Worm (Caenorhabditis elegans): Measurements from ENCODE around the gene mnat-1.

DNA sequence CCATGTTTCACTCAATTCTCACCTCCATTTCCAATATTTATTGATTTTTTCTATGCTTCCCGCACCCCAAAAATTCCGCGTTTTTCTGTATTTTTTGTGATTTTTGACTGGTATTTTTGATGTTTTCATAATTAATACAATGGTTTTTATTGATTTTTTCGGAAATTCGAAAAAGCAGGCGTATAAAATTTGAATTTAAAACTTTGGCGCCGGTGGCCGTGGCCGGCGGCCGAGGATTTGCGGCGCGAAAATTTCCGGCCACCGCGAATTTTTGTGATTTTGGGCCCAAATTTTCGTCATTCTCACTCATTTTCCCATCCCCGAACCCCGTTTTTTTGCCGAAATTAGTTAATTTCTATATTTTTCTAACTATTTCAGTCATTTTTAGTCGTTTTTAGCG is 27.5 kb downstream of the mnat-1 start:
- TF ChIP-seq nhr-77 (tag; optimal IDR thresholded peaks at IDR 0.05) (no peak), nhr-6 (tag; optimal IDR thresholded peaks at IDR 0.05) (no peak), ama-1 (optimal IDR thresholded peaks at IDR 0.05) (no peak), lin-13 (GFP tag; optimal IDR thresholded peaks at IDR 0.05) (no peak)
